Fruit fly (Drosophila melanogaster) whole organism: ENCODE results near the gene frtz.

Experiments used
- CG8478 ChIP-seq: fragments of >200 bp; optimal IDR thresholded peaks from 2 replicates; lab custom pipeline; 2018; ENCODE audit warnings: inconsistent platforms
- Dll ChIP-seq: fragments of >200 bp; optimal IDR thresholded peaks from 2 replicates; lab custom pipeline; 2017
- EcR ChIP-seq, 2 experiments: fragments of >200 bp; optimal IDR thresholded peaks; 2 replicates each; lab custom pipeline; 2017; ENCODE audit warnings: missing biosample characterization in 2 of 2, missing genetic modification characterization in 2 of 2, missing genetic modification reagents in 2 of 2
- pan ChIP-seq: fragments of >200 bp; optimal IDR thresholded peaks from 2 replicates; lab custom pipeline; 2017
- psq ChIP-seq: fragments of >200 bp; optimal IDR thresholded peaks from 2 replicates; lab custom pipeline; 2017
- usp ChIP-seq: fragments of >200 bp; optimal IDR thresholded peaks from 2 replicates; lab custom pipeline; 2017; ENCODE audit warnings: missing biosample characterization, missing genetic modification characterization, mixed read lengths

frtz gene

DNA sequence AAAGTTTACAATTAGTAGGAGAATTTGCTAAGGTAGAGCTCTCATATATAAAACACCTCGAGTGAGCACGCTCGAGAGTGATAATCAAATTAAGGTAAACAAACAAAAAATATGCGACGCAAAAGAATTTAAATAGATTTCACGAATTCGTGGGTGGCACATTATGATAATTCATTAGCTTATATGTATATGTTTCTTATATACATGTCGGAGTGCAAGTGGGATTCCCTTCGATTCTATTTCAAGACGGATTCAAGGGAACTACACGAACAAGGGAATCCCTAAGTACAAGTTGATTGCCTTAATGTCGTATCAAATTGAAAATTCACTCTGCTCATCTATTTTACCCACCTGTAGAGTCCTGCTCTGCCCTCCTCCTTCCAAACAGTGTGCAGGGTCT is 1.6 kb upstream of the frtz start:
- TF ChIP-seq usp = no peak
- no peak for TF ChIP-seq Dll (lab: Kevin White, UChicago)
- TF ChIP-seq pan (lab: Kevin White, UChicago) = no peak
- no peak for TF ChIP-seq CG8478 (lab: Kevin White, UChicago)
- no peak for TF ChIP-seq psq
- no peak for TF ChIP-seq EcR (GFP tag; optimal IDR thresholded peaks at IDR 0.05; lab: Kevin White, UChicago)

DNA sequence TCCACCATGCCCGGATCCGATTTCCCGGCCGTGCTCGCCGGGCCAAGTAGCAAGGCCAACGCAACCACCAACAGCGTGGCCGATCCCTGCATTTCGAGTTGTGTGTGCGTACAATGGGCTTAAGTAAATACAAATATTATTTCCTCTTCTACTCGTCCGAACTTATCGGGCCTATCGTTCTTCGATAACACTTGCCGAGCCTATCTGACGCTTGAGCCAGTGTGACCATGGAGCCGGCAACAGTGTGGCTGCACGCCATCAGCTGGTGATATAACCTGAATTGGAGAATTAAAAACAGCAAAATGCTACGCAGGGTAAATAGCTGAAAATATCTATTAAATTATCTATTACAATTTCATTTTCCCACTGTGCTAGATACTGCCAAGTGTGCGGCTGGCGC is 5.4 kb downstream of the frtz start, which contains the start of the genes CG17660 and mRpL48:
TSS of gene CG17660 (minus strand) at position 198 of the 400 bp plus-strand sequence.
TSS of gene mRpL48 (plus strand) at position 239 of the 400 bp plus-strand sequence.
- TF ChIP-seq Dll (lab: Kevin White, UChicago) (no peak), CG8478 (lab: Kevin White, UChicago) (no peak)

DNA sequence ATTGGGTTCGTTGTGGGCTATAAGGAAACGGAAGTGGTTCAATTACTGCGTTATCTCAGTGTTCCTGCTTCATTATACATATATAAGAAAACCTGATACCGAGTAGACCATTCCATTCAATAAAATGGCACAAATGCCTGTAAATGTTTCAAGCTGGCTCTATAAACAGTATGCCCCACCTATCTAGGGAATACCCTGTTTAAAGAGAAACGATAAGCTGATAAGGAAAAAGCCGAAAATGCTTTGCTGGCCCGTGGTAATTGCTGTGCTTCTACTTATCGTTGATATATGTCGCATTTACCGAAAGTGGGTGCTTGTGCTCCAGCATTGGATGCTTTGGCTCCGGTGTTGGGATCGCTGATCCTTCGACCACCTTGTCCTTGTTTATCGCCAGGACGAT is 6.3 kb downstream of the frtz start:
- TF ChIP-seq EcR (GFP tag; optimal IDR thresholded peaks at IDR 0.05; lab: Kevin White, UChicago) = no peak
- TF ChIP-seq usp = no peak
- no peak for TF ChIP-seq pan (lab: Kevin White, UChicago)
- no peak for TF ChIP-seq CG8478 (lab: Kevin White, UChicago)
- no peak for TF ChIP-seq Dll (lab: Kevin White, UChicago)
- no peak for TF ChIP-seq psq

DNA sequence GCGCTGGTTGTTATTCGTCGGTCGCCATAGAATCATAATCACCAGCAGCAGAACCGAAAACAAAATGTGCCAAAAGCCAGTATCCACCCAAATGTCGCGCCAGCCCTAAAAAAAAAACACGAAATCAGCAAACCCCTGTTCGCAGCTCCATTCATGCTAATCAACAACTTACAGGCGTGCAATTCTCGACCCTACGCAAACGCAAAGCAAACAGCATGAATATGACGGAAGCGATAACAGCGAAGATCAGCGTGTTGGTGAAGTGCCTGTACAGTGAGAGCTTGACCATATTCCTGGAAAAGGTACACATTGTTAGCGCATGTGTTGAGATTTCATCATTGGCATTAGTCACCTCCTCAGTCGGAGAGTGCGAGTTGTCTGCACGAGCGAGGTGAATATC is 7.5 kb downstream of the frtz start:
- TF ChIP-seq pan (lab: Kevin White, UChicago) (no peak), psq (no peak), CG8478 (lab: Kevin White, UChicago) (no peak), EcR (GFP tag; optimal IDR thresholded peaks at IDR 0.05; lab: Kevin White, UChicago) (no peak), usp (no peak), Dll (lab: Kevin White, UChicago) (no peak)

DNA sequence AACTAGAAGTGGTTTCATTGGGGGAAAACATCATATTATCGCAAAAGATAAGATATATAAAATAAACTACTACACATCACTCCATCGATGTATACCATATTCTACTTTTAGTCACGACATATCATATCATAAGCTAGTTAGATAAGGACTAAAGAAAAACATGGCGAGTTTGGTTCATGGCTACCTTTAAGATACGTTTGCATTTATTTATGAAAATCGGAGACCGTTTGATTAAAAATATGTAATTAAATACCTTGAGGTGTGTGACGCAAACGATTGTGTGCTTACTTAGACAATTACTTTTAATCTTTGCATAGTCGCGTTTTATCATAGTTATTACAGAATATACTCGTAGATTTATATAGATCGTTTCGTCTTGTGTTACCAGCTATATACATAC is 8.7 kb downstream of the frtz start:
- TF ChIP-seq pan (lab: Kevin White, UChicago) (no peak), EcR (GFP tag; optimal IDR thresholded peaks at IDR 0.05; lab: Kevin White, UChicago) (no peak), CG8478 (lab: Kevin White, UChicago) (no peak), psq (no peak), Dll (lab: Kevin White, UChicago) (no peak), usp (no peak)

DNA sequence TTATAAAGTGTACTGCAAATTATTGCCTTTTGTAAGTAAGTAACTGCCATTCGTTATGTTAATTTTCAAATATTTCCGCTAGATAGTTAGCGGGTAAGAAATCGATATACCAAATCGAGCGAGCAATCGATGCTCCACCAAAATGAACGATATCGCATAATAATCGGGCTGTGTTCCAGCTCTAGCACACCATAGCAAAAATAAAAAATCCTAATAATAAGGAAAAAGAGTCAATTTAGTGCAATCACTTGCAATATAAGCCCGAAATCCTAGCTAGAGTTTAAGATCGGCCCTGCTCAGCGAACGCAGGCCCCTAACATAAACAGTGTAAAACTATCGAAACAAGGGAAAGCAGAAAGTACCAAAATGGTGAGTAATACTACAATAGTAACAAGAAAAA is 10.9 kb downstream of the frtz start, which contains the start of gene cpb:
TSS of gene cpb (plus strand) at position 157 of the 400 bp plus-strand sequence.
- no peak for TF ChIP-seq pan (lab: Kevin White, UChicago)
- TF ChIP-seq Dll (lab: Kevin White, UChicago) = no peak
- TF ChIP-seq psq = no peak
- TF ChIP-seq EcR (GFP tag; optimal IDR thresholded peaks at IDR 0.05; lab: Kevin White, UChicago) = no peak
- no peak for TF ChIP-seq CG8478 (lab: Kevin White, UChicago)
- TF ChIP-seq usp = no peak

DNA sequence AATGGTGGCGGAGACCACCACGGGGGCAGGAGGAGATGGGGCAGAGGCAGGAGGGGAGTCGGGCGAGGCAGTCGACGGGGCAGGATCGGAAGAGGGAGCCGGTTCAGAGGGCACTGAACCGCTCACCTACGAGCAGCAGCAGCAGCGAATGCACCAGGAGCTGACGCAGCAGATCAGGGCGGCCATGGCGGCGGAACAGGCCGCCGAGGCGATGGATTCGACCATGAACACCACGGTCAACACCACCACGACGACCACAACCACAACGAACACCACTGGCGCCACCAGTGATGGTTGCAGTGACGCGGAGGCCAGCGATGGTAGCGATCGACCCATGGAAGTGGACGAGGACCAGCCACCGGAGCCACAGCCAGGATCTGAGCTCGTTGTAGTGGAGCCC is 19.4 kb downstream of the frtz start:
- TF ChIP-seq EcR (GFP tag; optimal IDR thresholded peaks at IDR 0.05; lab: Kevin White, UChicago) (no peak), psq (no peak), Dll (lab: Kevin White, UChicago) (no peak), usp (no peak), pan (lab: Kevin White, UChicago) (no peak), CG8478 (lab: Kevin White, UChicago) (no peak)

DNA sequence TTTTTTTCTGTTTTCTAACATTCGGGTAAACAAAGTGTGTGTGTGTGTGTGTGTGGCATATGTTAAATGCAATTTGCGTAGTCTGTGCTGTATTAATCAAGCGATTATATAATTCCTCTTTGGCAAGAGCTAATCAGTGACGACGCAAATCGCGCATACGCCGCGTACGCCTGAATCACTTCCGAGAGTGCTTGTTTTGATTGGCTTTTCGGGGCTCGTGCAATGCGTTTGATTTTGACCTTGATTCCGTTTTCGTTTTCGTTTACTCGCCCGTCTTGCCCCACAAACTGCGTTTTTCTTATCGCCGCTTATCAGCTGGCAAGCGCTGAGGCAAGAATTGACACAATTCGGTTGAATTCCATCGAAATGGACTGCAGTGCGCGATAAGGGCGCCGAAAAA is 22.8 kb downstream of the frtz start:
- no peak for TF ChIP-seq EcR (GFP tag; optimal IDR thresholded peaks at IDR 0.05; lab: Kevin White, UChicago)
- TF ChIP-seq psq = no peak
- TF ChIP-seq usp = no peak
- no peak for TF ChIP-seq CG8478 (lab: Kevin White, UChicago)
- no peak for TF ChIP-seq pan (lab: Kevin White, UChicago)
- no peak for TF ChIP-seq Dll (lab: Kevin White, UChicago)

DNA sequence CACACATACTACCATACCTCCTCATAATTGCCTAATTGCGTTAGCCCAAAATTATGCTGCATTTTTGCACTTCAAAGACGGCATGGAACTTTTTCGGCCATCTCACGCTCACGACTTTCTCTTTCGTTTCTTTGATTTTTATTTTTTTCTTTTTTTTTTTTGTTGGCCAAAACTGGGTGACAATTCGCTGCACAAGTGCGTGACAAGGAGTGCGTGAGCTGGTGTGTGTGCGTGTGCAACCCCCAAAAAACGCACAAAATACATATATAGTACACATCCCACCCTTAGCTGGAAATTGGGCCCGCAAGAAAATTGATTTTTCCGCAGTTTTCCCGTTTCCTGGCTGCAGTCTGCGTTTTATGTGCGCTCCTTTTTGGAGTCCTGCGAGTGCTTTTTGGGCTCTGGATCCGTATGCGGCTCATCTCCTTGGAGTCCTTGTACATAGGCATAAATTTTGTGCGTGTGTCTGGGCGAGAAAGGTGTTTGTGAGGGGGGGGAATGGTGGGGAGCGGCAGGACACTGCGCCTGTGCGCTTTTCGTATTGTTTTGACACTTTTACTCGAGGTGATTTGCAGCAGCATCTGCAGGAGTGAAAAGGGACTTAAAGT is 43.4 kb downstream of the frtz start:
- TF ChIP-seq psq (no peak), CG8478 (lab: Kevin White, UChicago) (no peak), usp (no peak), pan (lab: Kevin White, UChicago) (no peak), EcR (GFP tag; optimal IDR thresholded peaks at IDR 0.05; lab: Kevin White, UChicago) (no peak), Dll (lab: Kevin White, UChicago) (no peak)

DNA sequence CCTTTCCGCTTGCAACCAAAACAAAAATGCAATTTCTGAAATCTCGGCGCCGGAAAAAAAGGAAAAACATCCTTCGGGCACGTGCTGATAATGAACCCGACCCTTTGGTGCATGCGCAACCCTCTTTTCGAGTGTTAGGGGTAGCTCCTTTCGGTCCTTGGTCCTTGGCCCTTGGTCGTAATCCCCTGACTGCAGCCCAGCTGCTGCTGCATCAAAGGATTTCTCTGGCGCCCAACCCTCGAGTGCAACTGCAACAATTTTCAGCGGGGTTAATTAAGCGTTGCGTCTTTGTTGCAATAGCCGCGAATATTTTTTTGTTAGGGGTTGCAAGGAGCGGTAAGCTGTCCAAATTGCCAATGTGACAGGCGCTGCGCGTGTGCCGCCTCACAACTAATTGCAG is 45.2 kb downstream of the frtz start:
- TF ChIP-seq Dll (lab: Kevin White, UChicago) (no peak), usp (no peak), pan (lab: Kevin White, UChicago) (no peak), psq (no peak), EcR (GFP tag; optimal IDR thresholded peaks at IDR 0.05; lab: Kevin White, UChicago) (no peak), CG8478 (lab: Kevin White, UChicago) (no peak)

DNA sequence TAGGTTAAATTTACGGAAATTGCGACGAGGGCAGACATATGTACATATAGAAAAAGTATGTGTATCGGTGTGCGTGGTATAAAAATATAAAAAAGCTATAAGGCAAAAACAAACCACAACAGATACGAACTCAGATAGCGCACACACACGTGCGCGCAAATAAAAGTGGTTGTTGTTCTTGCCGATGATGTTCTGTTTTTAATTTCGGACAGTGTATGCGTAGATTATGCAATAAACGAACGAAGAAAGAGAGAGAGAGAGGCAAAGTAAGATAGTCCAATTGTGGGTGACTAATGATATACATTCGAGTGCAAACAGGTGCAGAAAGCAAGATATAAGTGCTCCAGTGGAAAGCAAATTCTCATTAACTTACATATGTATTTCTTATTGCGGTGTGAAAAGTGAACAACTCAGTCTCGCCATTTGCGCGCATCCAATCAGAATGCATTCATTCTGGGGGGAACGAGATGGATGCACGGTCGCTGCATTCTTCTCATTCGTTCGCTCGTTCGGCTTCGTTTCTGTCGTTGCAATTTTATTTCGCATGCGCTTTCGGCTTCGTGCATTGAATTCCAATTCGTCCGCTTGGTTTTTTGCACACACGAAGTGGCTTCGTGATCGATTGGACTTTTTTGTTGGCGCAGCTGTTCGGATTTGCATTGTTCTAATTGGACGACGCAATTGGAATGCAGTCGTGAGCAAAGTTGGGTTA is 46.2 kb downstream of the frtz start:
- peak; percentile 80 for TF ChIP-seq CG8478 (lab: Kevin White, UChicago)
- no peak for TF ChIP-seq Dll (lab: Kevin White, UChicago)

DNA sequence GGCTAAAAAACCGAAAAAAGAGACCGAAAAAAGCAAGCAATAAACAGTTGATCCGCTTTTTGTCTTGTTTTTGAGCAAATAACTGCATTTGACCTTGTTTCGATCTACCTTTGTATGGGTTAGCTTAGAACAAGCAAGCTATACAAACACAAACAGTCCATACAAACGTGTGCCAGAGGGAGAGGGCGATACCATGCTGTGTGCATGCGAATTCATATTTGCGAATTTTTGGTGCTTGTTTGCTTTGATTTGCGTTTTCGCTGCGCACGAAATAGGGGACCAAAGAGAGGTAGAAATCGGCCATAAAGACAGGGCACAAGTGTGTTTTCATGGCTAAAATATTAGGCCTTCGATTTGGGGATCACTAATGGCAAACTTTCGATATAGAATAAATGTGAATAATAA is 47.0 kb downstream of the frtz start:
- TF ChIP-seq psq (no peak), pan (lab: Kevin White, UChicago) (no peak), CG8478 (lab: Kevin White, UChicago) (no peak), Dll (lab: Kevin White, UChicago) (no peak), EcR (GFP tag; optimal IDR thresholded peaks at IDR 0.05; lab: Kevin White, UChicago) (no peak), usp (no peak)
